Worm (Caenorhabditis elegans) whole organism, L2 larva: ENCODE results near the gene vgln-1.
A peak's percentile ranks its signal among the peaks of the same experiment; 100 is the strongest.

Experiments
- F13H6.1 ChIP-seq: sonication (generic microtip); optimal IDR thresholded peaks from 2 replicates; lab custom pipeline; 2016; ENCODE audit warnings: missing genetic modification characterization, missing compliant biosample characterization
- R02D3.7 ChIP-seq: fragments of 150-350 bp; optimal IDR thresholded peaks from 2 replicates; lab custom pipeline; 2014; ENCODE audit warnings: missing biosample characterization, missing genetic modification characterization
- ceh-16 ChIP-seq: fragments of 150-350 bp; optimal IDR thresholded peaks from 2 replicates; lab custom pipeline; 2014; ENCODE audit warnings: missing biosample characterization, missing genetic modification characterization
- egl-27 ChIP-seq: sonication (generic microtip); optimal IDR thresholded peaks from 3 replicates; lab custom pipeline; 2017; ENCODE audit warnings: missing biosample characterization, missing genetic modification reagents, missing genetic modification characterization
- fos-1 ChIP-seq: fragments of 150-350 bp; optimal IDR thresholded peaks from 2 replicates; lab custom pipeline; 2014; ENCODE audit warnings: missing biosample characterization, missing genetic modification characterization
- lin-11 ChIP-seq: fragments of 150-350 bp; sonication (generic microtip); optimal IDR thresholded peaks from 2 replicates; lab custom pipeline; 2014; ENCODE audit warnings: missing biosample characterization, missing genetic modification characterization, inconsistent platforms, mixed read lengths
- lin-13 ChIP-seq: fragments of 150-350 bp; optimal IDR thresholded peaks from 2 replicates; lab custom pipeline; 2014; ENCODE audit warnings: missing biosample characterization, missing genetic modification reagents, missing genetic modification characterization
- mbf-1 ChIP-seq: sonication (generic microtip); optimal IDR thresholded peaks from 2 replicates; lab custom pipeline; 2017; ENCODE audit warnings: missing biosample characterization, missing genetic modification characterization
- nhr-21 ChIP-seq: fragments of 150-350 bp; optimal IDR thresholded peaks from 2 replicates; lab custom pipeline; 2014; ENCODE audit warnings: missing biosample characterization, missing genetic modification characterization
- nhr-6 ChIP-seq: fragments of 150-350 bp; optimal IDR thresholded peaks from 2 replicates; lab custom pipeline; 2014; ENCODE audit warnings: missing biosample characterization, missing genetic modification characterization
- nhr-77 ChIP-seq: fragments of 150-350 bp; optimal IDR thresholded peaks from 2 replicates; lab custom pipeline; 2014; ENCODE audit warnings: missing biosample characterization, missing genetic modification characterization
- peb-1 ChIP-seq: fragments of 150-350 bp; optimal IDR thresholded peaks from 2 replicates; lab custom pipeline; 2014; ENCODE audit warnings: missing biosample characterization, missing genetic modification characterization
- sma-9 ChIP-seq, 2 experiments: fragments of 150-350 bp in 1 of 2; sonication (generic microtip) in 1 of 2; optimal IDR thresholded peaks; 2 replicates each; lab custom pipeline; 2014 to 2016; ENCODE audit warnings: missing genetic modification characterization in 2 of 2, mild to moderate bottlenecking in 1 of 2, missing biosample characterization in 1 of 2, missing compliant biosample characterization in 1 of 2, missing genetic modification reagents in 1 of 2, moderate library complexity in 1 of 2
- unc-39 ChIP-seq: fragments of 150-350 bp; optimal IDR thresholded peaks from 2 replicates; lab custom pipeline; 2014; ENCODE audit warnings: missing biosample characterization, missing genetic modification characterization
- unc-62 ChIP-seq: fragments of 150-350 bp; optimal IDR thresholded peaks from 2 replicates; lab custom pipeline; 2014; ENCODE audit warnings: missing biosample characterization, missing genetic modification reagents, missing genetic modification characterization
- zag-1 ChIP-seq: fragments of 150-350 bp; optimal IDR thresholded peaks from 2 replicates; lab custom pipeline; 2014; ENCODE audit warnings: missing biosample characterization, missing genetic modification characterization
- ztf-4 ChIP-seq: fragments of 150-350 bp; optimal IDR thresholded peaks from 2 replicates; lab custom pipeline; 2014; ENCODE audit warnings: missing biosample characterization, missing genetic modification characterization

The vgln-1 gene

DNA sequence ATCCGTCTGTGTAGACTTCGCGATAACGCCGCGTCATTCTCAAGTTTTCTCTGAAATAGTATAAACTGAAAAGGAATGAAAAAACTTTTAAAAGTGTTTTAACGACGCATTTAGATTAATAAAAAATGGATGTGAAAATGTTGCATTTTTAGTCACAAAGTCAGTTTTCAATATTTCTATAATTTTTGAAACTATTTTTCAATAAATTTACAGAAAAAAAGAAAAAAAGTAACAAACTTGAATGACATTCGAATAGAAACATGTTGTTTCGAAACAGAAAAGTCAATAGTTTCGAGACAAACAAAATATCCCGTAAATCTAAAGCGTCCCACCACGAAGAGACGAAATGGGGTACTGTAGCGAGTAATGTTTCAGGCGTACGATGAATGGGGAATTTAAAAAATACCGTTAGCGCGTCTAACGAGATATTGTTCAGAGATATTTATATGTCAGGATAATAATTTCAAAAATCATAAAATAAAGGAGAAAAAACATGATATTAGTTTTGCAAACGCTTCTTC is 48.8 kb downstream of the vgln-1 start, which contains the start of gene rnh-1.2:
Gene rnh-1.2, minus strand, starts transcription at position 51 of the 521 bp plus-strand sequence.
- TF ChIP-seq peb-1 (tag; lab: Kevin White, UChicago) (no peak), unc-39 (no peak), nhr-77 (no peak), nhr-6 (no peak), R02D3.7 (tag; lab: Kevin White, UChicago) (no peak), lin-11 (tag; lab: Kevin White, UChicago) (no peak), ztf-4 (tag; lab: Kevin White, UChicago) (no peak), ceh-16 (tag; lab: Kevin White, UChicago) (no peak), fos-1 (tag; lab: Kevin White, UChicago) (no peak), zag-1 (tag; lab: Kevin White, UChicago) (no peak)
- TF ChIP-seq, all 48 proteins: peak for 0

DNA sequence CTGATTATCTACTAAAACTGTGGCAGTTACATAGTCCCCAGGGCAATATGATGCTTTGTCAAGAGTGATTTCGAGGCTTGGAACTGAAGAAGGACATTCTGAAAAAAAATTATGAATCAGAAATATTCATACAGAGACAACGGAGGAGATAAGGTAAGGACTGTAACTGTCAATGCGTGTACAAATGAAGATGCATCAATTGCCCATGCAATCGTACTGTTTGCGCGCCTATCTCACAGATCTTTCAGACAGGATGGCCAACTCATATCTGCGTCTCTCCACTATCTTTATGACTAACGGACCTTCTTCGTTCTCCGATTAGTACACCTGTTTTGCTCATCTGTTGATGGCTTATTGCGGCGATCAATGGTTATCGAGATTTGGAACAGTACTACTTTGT is 50.6 kb downstream of the vgln-1 start, which contains the start of gene ZK938.11:
Gene ZK938.11, minus strand, starts transcription at position 101 of the 400 bp plus-strand sequence.
- TF ChIP-seq unc-62 (GFP tag; lab: Kevin White, UChicago) (no peak), zag-1 (tag; lab: Kevin White, UChicago) (no peak), nhr-21 (tag; lab: Kevin White, UChicago) (no peak), egl-27 (no peak), mbf-1 (tag; lab: Kevin White, UChicago) (no peak), sma-9 (GFP tag; optimal IDR thresholded peaks at IDR 0.05; lab: Kevin White, UChicago) (no peak), sma-9 (tag; optimal IDR thresholded peaks at IDR 0.05; lab: Kevin White, UChicago) (no peak), ceh-16 (tag; lab: Kevin White, UChicago) (no peak), lin-13 (GFP tag; lab: Kevin White, UChicago) (no peak)

DNA sequence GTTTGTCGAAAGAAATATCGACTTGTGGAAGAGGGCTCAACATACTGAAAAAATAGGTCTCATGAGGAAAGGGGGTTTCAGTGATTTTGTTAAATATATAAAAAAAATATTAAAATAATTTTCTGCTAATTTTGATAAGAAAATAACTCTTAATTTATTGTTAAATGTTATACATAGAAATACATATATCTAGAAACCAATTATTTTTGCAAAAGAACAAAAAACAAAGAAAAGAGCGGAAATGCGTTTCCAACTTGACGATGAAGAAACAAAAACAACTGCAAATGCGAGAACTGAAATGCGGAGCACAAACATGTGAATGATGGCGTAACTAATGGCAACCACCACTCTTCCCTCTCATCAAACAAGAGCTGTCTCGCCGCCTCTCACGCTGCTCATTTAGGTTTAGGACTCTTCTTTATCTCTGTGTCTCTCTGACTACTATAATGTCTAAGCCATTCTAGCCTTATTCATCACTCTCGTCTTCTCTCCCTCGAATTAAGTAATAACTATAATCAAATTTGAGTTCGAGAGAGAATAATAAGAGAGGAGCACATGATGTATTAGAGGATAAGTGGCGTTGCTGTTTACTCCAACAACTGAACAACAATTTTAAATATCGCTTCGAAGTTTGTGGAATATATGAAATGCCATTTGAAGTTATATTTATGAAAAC is 52.5 kb downstream of the vgln-1 start, which contains the start of gene arrd-4:
Gene arrd-4, minus strand, starts transcription at position 51 of the 676 bp plus-strand sequence.
- TF ChIP-seq lin-11 (tag; lab: Kevin White, UChicago) (peak; percentile 6), F13H6.1 (tag; lab: Kevin White, UChicago) (no peak)
